Fruit fly (Drosophila melanogaster): ENCODE measurements around the gene alphaTub84B.

Gene alphaTub84B

dm6 chr3R:7083750-7084149 is 2.6 kb upstream of the alphaTub84B start:
- TF ChIP-seq Rel (GFP tag; optimal IDR thresholded peaks at IDR 0.05): no peak
- peak; percentile 91 for TF ChIP-seq Rel (tag; optimal IDR thresholded peaks at IDR 0.05)
- TF ChIP-seq Myc (optimal IDR thresholded peaks at IDR 0.05): no peak

dm6 chr3R:7085455-7085854 is 944 bp upstream of the alphaTub84B start:
- no peak for TF ChIP-seq Vsx2 (GFP tag; optimal IDR thresholded peaks at IDR 0.05; ENCODE audit: partially characterized antibody)
- TF ChIP-seq N (GFP tag; optimal IDR thresholded peaks at IDR 0.05): no peak
- TF ChIP-seq Rel (GFP tag; optimal IDR thresholded peaks at IDR 0.05): no peak
- TF ChIP-seq Rel (tag; optimal IDR thresholded peaks at IDR 0.05): peak; percentile 44
- no peak for TF ChIP-seq Dfd (GFP tag; optimal IDR thresholded peaks at IDR 0.05)
- no peak for TF ChIP-seq brk (GFP tag; optimal IDR thresholded peaks at IDR 0.05)

dm6 chr3R:7085983-7086376 is 419 bp upstream of the alphaTub84B start, which contains the start of gene Tailor:
Gene Tailor (minus strand): TSS chr3R:7086083.
- TF ChIP-seq rgr (GFP tag; optimal IDR thresholded peaks at IDR 0.05) (no peak), OdsH (GFP tag; optimal IDR thresholded peaks at IDR 0.05) (no peak)

- TF ChIP-seq ey (GFP tag; optimal IDR thresholded peaks at IDR 0.05): no peak
- TF ChIP-seq lola (GFP tag; optimal IDR thresholded peaks at IDR 0.05): no peak
- TF ChIP-seq HLH106 (tag; optimal IDR thresholded peaks at IDR 0.05): no peak
- no peak for TF ChIP-seq dl (GFP tag; optimal IDR thresholded peaks at IDR 0.05; ENCODE audit: insufficient read depth in 1 of 2, partially characterized antibody in 2 of 2)
- TF ChIP-seq woc (GFP tag; optimal IDR thresholded peaks at IDR 0.05): no peak
Measured at dm6 chr3R:7087201-7087505, 754 bp downstream of the alphaTub84B start.

dm6 chr3R:7087904-7088303 is 1.5 kb downstream of the alphaTub84B start:
- TF ChIP-seq brk (GFP tag; optimal IDR thresholded peaks at IDR 0.05): no peak

dm6 chr3R:7088837-7089361 is 2.5 kb downstream of the alphaTub84B start:
- TF ChIP-seq ey (GFP tag; optimal IDR thresholded peaks at IDR 0.05) (no peak), h (GFP tag; optimal IDR thresholded peaks at IDR 0.05) (no peak), Dif (GFP tag; optimal IDR thresholded peaks at IDR 0.05; ENCODE audit: partially characterized antibody) (no peak), HLH106 (tag; optimal IDR thresholded peaks at IDR 0.05) (no peak), psq (GFP tag; optimal IDR thresholded peaks at IDR 0.05) (no peak), GATAd (GFP tag; optimal IDR thresholded peaks at IDR 0.05) (no peak), CG9705 (GFP tag; optimal IDR thresholded peaks at IDR 0.05) (no peak), tai (GFP tag; optimal IDR thresholded peaks at IDR 0.05) (no peak), Vsx2 (GFP tag; optimal IDR thresholded peaks at IDR 0.05; ENCODE audit: partially characterized antibody) (no peak), Hr78 (GFP tag; optimal IDR thresholded peaks at IDR 0.05) (no peak), CrebA (GFP tag; optimal IDR thresholded peaks at IDR 0.05; ENCODE audit: borderline replicate concordance) (no peak), Jra (GFP tag; optimal IDR thresholded peaks at IDR 0.05) (peak; percentile 30), OdsH (GFP tag; optimal IDR thresholded peaks at IDR 0.05) (no peak), Myc (optimal IDR thresholded peaks at IDR 0.05) (no peak), Hnf4 (GFP tag; optimal IDR thresholded peaks at IDR 0.05) (peak; percentile 13), Abd-B (GFP tag; optimal IDR thresholded peaks at IDR 0.05) (no peak), foxo (GFP tag; optimal IDR thresholded peaks at IDR 0.05) (no peak), woc (GFP tag; optimal IDR thresholded peaks at IDR 0.05) (no peak), Hr83 (GFP tag; optimal IDR thresholded peaks at IDR 0.05; ENCODE audit: poor library complexity, severe bottlenecking) (no peak), CG32264 (GFP tag; optimal IDR thresholded peaks at IDR 0.05) (no peak), sv (GFP tag; optimal IDR thresholded peaks at IDR 0.05) (no peak), dl (GFP tag; optimal IDR thresholded peaks at IDR 0.05; ENCODE audit: insufficient read depth in 1 of 2, partially characterized antibody in 2 of 2) (no peak), dmrt93B (GFP tag; optimal IDR thresholded peaks at IDR 0.05) (no peak), brk (GFP tag; optimal IDR thresholded peaks at IDR 0.05) (peak; percentile 27), sage (GFP tag; optimal IDR thresholded peaks at IDR 0.05) (no peak), pan (optimal IDR thresholded peaks at IDR 0.05) (no peak), jim (GFP tag; optimal IDR thresholded peaks at IDR 0.05) (no peak), dsf (GFP tag; optimal IDR thresholded peaks at IDR 0.05; ENCODE audit: borderline replicate concordance) (no peak), Rel (GFP tag; optimal IDR thresholded peaks at IDR 0.05) (no peak), Rel (tag; optimal IDR thresholded peaks at IDR 0.05) (peak; percentile 33), usp (GFP tag; optimal IDR thresholded peaks at IDR 0.05) (no peak), br (GFP tag; optimal IDR thresholded peaks at IDR 0.05) (no peak)
